Worm (Caenorhabditis elegans): Measurements from ENCODE around the gene act-4.

act-4 gene

ce11 chrX:4957259-4957658 is 3.2 kb upstream of the act-4 start, which contains the start of gene M03F4.4:
M03F4.4 (minus strand) TSS chrX:4957418.
- TF ChIP-seq zfh-2 (GFP tag; conservative IDR thresholded peaks at IDR 0.05) (peak; percentile 66), ztf-26 (tag; optimal IDR thresholded peaks at IDR 0.05) (no peak)

- TF ChIP-seq F57C9.4 (tag; optimal IDR thresholded peaks at IDR 0.05) (no peak), nhr-80 (tag; optimal IDR thresholded peaks at IDR 0.05) (no peak), F10E7.11 (tag; optimal IDR thresholded peaks at IDR 0.05) (no peak), F37B4.10 (GFP tag; IDR thresholded peaks at IDR 0.05) (no peak), athp-1 (tag; optimal IDR thresholded peaks at IDR 0.05) (no peak), sea-2 (GFP tag; IDR thresholded peaks at IDR 0.05) (no peak), lsl-1 (GFP tag; optimal IDR thresholded peaks at IDR 0.05) (no peak), B0261.1 (tag; optimal IDR thresholded peaks at IDR 0.05) (no peak), hlh-12 (tag; optimal IDR thresholded peaks at IDR 0.05) (no peak), hrde-1 (tag; optimal IDR thresholded peaks at IDR 0.05; ENCODE audit: borderline replicate concordance) (no peak), sptf-2 (GFP tag; optimal IDR thresholded peaks at IDR 0.05) (no peak), F57A8.1 (GFP tag; optimal IDR thresholded peaks at IDR 0.05) (no peak), tlf-1 (GFP tag; optimal IDR thresholded peaks at IDR 0.05) (no peak)
Observed at ce11 chrX:4958986-4959385, 1.4 kb upstream of the act-4 start.

- TF ChIP-seq tbp1 (GFP tag; optimal IDR thresholded peaks at IDR 0.05) (no peak), zfh-2 (GFP tag; conservative IDR thresholded peaks at IDR 0.05) (0 out of 2 replicates have a peak, but pooled peaks have one; percentile 30), ets-4 (GFP tag; optimal IDR thresholded peaks at IDR 0.05) (no peak), attf-3 (GFP tag; conservative IDR thresholded peaks at IDR 0.05) (no peak)
Observed at ce11 chrX:4959440-4959839, 981 bp upstream of the act-4 start.

ce11 chrX:4960910-4961680 is 674 bp downstream of the act-4 start:
- TF ChIP-seq lir-1 (GFP tag; conservative IDR thresholded peaks at IDR 0.05), result no peak
- 0 out of 2 replicates have a peak, but pooled peaks have one; percentile 46 for TF ChIP-seq F37B4.10 (GFP tag; IDR thresholded peaks at IDR 0.05)
- no peak for TF ChIP-seq D2030.7 (GFP tag; IDR thresholded peaks at IDR 0.05)
- peak; percentile 31; the same call in 1 of the 2 replicates for TF ChIP-seq pbrm-1 (GFP tag; IDR thresholded peaks at IDR 0.05)
- peak; percentile 28; the same call in 1 of the 2 replicates for TF ChIP-seq Y53G8AR.9 (GFP tag; conservative IDR thresholded peaks at IDR 0.05)
- peak; percentile 27 for TF ChIP-seq akir-1 (GFP tag; optimal IDR thresholded peaks at IDR 0.05)
- 0 out of 2 replicates have a peak, but pooled peaks have one; percentile 16 for TF ChIP-seq mcd-1 (GFP tag; IDR thresholded peaks at IDR 0.05)
- peak; percentile 26; the same call in 1 of the 2 replicates for TF ChIP-seq bed-2 (GFP tag; IDR thresholded peaks at IDR 0.05)

ce11 chrX:4961681-4962656 is 1.5 kb downstream of the act-4 start:
- peak; percentile 18 for TF ChIP-seq die-1 (tag; optimal IDR thresholded peaks at IDR 0.05)
- no peak for TF ChIP-seq egl-18 (GFP tag; IDR thresholded peaks at IDR 0.05)
- peak; percentile 64; the same call in 1 of the 2 replicates for TF ChIP-seq hmg-1.2 (GFP tag; IDR thresholded peaks at IDR 0.05)
- 0 out of 2 replicates have a peak, but pooled peaks have one; percentile 12 for TF ChIP-seq C06A6.2 (GFP tag; conservative IDR thresholded peaks at IDR 0.05)
- TF ChIP-seq lin-40 (tag; optimal IDR thresholded peaks at IDR 0.05), result peak; percentile 42
- TF ChIP-seq zfh-2 (GFP tag; conservative IDR thresholded peaks at IDR 0.05), result peak; percentile 89
- no peak for TF ChIP-seq D2030.7 (GFP tag; IDR thresholded peaks at IDR 0.05)
- no peak for TF ChIP-seq nhr-120 (GFP tag; IDR thresholded peaks at IDR 0.05)
- 0 out of 2 replicates have a peak, but pooled peaks have one; percentile 39 for TF ChIP-seq let-526 (GFP tag; IDR thresholded peaks at IDR 0.05)
- TF ChIP-seq chd-7 (tag; optimal IDR thresholded peaks at IDR 0.05), result peak; percentile 5
- TF ChIP-seq ZK185.1 (tag; optimal IDR thresholded peaks at IDR 0.05; ENCODE audit: poor library complexity, severe bottlenecking), result no peak
- 0 out of 2 replicates have a peak, but pooled peaks have one; percentile 19 for TF ChIP-seq madf-3 (GFP tag; IDR thresholded peaks at IDR 0.05)
- TF ChIP-seq mcd-1 (GFP tag; IDR thresholded peaks at IDR 0.05), result 0 out of 2 replicates have a peak, but pooled peaks have one; percentile 41
- TF ChIP-seq cebp-1 (GFP tag; IDR thresholded peaks at IDR 0.05), result peak; percentile 82
- TF ChIP-seq cebp-1 (tag; optimal IDR thresholded peaks at IDR 0.05), result peak; percentile 98
- no peak for TF ChIP-seq xnd-1 (tag; optimal IDR thresholded peaks at IDR 0.05)
